Fruit fly (Drosophila melanogaster) whole organism, adult: ENCODE results near the gene Cont.

Experiments used
- CG11617 ChIP-seq: fragments of 200-800 bp; sonication (Bioruptor generic); optimal IDR thresholded peaks from 2 replicates; lab custom pipeline; 2017; ENCODE audit warnings: mild to moderate bottlenecking, missing biosample characterization, missing genetic modification reagents, missing genetic modification characterization
- CG12768 ChIP-seq: fragments of 200-800 bp; sonication (Bioruptor generic); optimal IDR thresholded peaks from 2 replicates; lab custom pipeline; 2017; ENCODE audit warnings: missing biosample characterization, missing genetic modification characterization, mild to moderate bottlenecking, moderate library complexity, missing genetic modification reagents
- CG14711 ChIP-seq: fragments of 200-800 bp; sonication (Bioruptor generic); optimal IDR thresholded peaks from 2 replicates; lab custom pipeline; 2018; ENCODE audit warnings: missing biosample characterization, mild to moderate bottlenecking, missing genetic modification characterization, moderate library complexity
- CG1620 ChIP-seq: fragments of 200-800 bp; sonication (Bioruptor generic); optimal IDR thresholded peaks from 2 replicates; lab custom pipeline; 2016; ENCODE audit warnings: missing biosample characterization, missing genetic modification characterization
- CG33017 ChIP-seq: fragments of 200-800 bp; sonication (Bioruptor generic); optimal IDR thresholded peaks from 2 replicates; lab custom pipeline; 2018; ENCODE audit warnings: missing biosample characterization, mild to moderate bottlenecking, missing genetic modification characterization, moderate library complexity
- CG5204 ChIP-seq: fragments of 200-800 bp; sonication (Bioruptor generic); optimal IDR thresholded peaks from 2 replicates; lab custom pipeline; 2016; ENCODE audit warnings: missing biosample characterization, missing genetic modification characterization
- CG7045 ChIP-seq: fragments of 200-800 bp; sonication (Bioruptor generic); optimal IDR thresholded peaks from 2 replicates; lab custom pipeline; 2017; ENCODE audit warnings: missing biosample characterization, mild to moderate bottlenecking, missing genetic modification characterization
- CG7101 ChIP-seq: fragments of 200-800 bp; sonication (Bioruptor generic); optimal IDR thresholded peaks from 2 replicates; lab custom pipeline; 2018; ENCODE audit warnings: missing biosample characterization, mild to moderate bottlenecking, missing genetic modification characterization, moderate library complexity
- Clk ChIP-seq: fragments of 200-800 bp; sonication (Bioruptor generic); optimal IDR thresholded peaks from 2 replicates; lab custom pipeline; 2017; ENCODE audit warnings: missing biosample characterization, missing genetic modification characterization
- Crg-1 ChIP-seq: fragments of 200-800 bp; sonication (Bioruptor generic); optimal IDR thresholded peaks from 2 replicates; lab custom pipeline; 2016; ENCODE audit warnings: missing biosample characterization, missing genetic modification characterization
- Hr96 ChIP-seq: fragments of 200-800 bp; sonication (Bioruptor generic); optimal IDR thresholded peaks from 2 replicates; lab custom pipeline; 2016; ENCODE audit warnings: missing biosample characterization, missing genetic modification characterization
- Mnt ChIP-seq: fragments of 200-800 bp; sonication (Bioruptor generic); optimal IDR thresholded peaks from 2 replicates; lab custom pipeline; 2016; ENCODE audit warnings: missing biosample characterization, mild to moderate bottlenecking, missing genetic modification characterization
- bab1 ChIP-seq: fragments of 200-800 bp; sonication (Bioruptor generic); optimal IDR thresholded peaks from 3 replicates; lab custom pipeline; 2019; ENCODE audit warnings: missing biosample characterization, mild to moderate bottlenecking, missing genetic modification characterization, moderate library complexity
- cic ChIP-seq: fragments of 200-800 bp; sonication (Bioruptor generic); optimal IDR thresholded peaks from 2 replicates; lab custom pipeline; 2017; ENCODE audit warnings: missing biosample characterization, mild to moderate bottlenecking, missing genetic modification characterization, moderate library complexity
- cnc ChIP-seq, 2 experiments: fragments of >200 bp; optimal IDR thresholded peaks; 2 replicates each; lab custom pipeline; 2017
- kay ChIP-seq: fragments of 200-800 bp; sonication (Bioruptor generic); peaks from one replicate; lab custom pipeline; 2016; ENCODE audit warnings: missing biosample characterization, missing genetic modification characterization, borderline replicate concordance
- ovo ChIP-seq: fragments of 200-800 bp; sonication (Bioruptor generic); optimal IDR thresholded peaks from 2 replicates; lab custom pipeline; 2016; ENCODE audit warnings: missing biosample characterization, missing genetic modification characterization
- pad ChIP-seq: fragments of 200-800 bp; sonication (Bioruptor generic); optimal IDR thresholded peaks from 3 replicates; lab custom pipeline; 2017; ENCODE audit warnings: missing biosample characterization, missing genetic modification characterization, mild to moderate bottlenecking, moderate library complexity, missing genetic modification reagents
- tj ChIP-seq: fragments of 200-800 bp; sonication (Bioruptor generic); optimal IDR thresholded peaks from 3 replicates; lab custom pipeline; 2017; ENCODE audit warnings: missing biosample characterization, mild to moderate bottlenecking, missing genetic modification characterization, moderate library complexity
- toe ChIP-seq: fragments of 200-800 bp; sonication (Bioruptor generic); optimal IDR thresholded peaks from 2 replicates; lab custom pipeline; 2016; ENCODE audit warnings: missing biosample characterization, missing genetic modification characterization

Gene Cont

DNA sequence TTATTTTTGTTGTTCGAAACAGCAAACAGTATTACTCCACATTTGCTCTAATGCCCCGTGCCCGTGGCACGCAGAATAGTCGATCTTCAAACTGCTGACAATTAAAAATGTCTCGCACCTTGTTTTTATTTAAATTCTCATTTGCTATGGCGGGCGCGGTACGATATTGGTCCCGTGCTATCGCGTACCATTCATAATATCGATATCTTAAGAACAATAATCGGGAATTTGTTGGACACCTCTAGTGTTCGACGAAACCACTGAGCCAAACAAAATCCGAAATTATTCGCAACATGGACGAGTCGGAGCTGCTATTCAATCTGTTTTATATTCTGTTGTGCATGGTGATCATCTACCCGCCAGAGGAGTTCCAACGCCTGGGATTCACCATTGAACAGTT, 9.0 kb downstream of the Cont start, which contains the start of gene CG14646:
Gene CG14646 (plus strand): TSS at position 234 of the 400 bp plus-strand sequence.
- no peak for TF ChIP-seq toe (GFP tag; lab: Kevin White, UChicago)
- TF ChIP-seq bab1, result peak; percentile 41
- TF ChIP-seq CG12768 (GFP tag; lab: Kevin White, UChicago), result no peak
- no peak for TF ChIP-seq CG7101 (tag; lab: Kevin White, UChicago)
- TF ChIP-seq tj (GFP tag; lab: Kevin White, UChicago), result peak; percentile 19

DNA sequence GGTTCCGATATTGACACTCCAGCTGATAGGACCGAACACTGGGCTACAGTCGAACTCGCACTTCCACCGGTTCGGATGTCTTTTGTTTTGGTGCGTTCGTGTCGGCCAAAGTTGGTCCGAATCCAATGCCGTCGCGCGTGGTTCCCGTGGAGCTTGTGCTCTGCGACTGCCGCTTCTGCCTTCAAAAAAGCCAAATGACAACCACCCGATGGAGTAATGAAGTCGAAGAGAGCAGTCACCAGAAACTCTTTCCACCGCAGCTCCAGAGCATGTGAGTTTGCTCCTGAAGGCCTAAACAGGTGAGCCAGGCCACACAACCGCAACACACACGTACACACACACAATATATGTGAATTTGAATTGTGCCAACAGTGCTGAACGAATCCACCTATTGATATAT, 13.0 kb downstream of the Cont start, which contains the start of gene CG34112:
Gene CG34112 (minus strand): TSS at position 143 of the 400 bp plus-strand sequence.
- TF ChIP-seq Hr96, result no peak
- no peak for TF ChIP-seq CG12768 (GFP tag; lab: Kevin White, UChicago)
- TF ChIP-seq cnc (optimal IDR thresholded peaks at IDR 0.05; lab: Kevin White, UChicago), result no peak
- no peak for TF ChIP-seq pad (GFP tag; lab: Kevin White, UChicago)
- no peak for TF ChIP-seq CG7101 (tag; lab: Kevin White, UChicago)
- peak; percentile 52 for TF ChIP-seq Mnt (GFP tag; lab: Kevin White, UChicago)
- TF ChIP-seq CG7045 (GFP tag; lab: Kevin White, UChicago), result no peak
- TF ChIP-seq tj (GFP tag; lab: Kevin White, UChicago), result peak; percentile 15
- no peak for TF ChIP-seq kay (GFP tag; lab: Kevin White, UChicago)
- TF ChIP-seq cic (GFP tag; lab: Kevin White, UChicago), result no peak
- no peak for TF ChIP-seq CG11617 (GFP tag; lab: Kevin White, UChicago)
- no peak for TF ChIP-seq Clk
- no peak for TF ChIP-seq CG1620 (GFP tag; lab: Kevin White, UChicago)

DNA sequence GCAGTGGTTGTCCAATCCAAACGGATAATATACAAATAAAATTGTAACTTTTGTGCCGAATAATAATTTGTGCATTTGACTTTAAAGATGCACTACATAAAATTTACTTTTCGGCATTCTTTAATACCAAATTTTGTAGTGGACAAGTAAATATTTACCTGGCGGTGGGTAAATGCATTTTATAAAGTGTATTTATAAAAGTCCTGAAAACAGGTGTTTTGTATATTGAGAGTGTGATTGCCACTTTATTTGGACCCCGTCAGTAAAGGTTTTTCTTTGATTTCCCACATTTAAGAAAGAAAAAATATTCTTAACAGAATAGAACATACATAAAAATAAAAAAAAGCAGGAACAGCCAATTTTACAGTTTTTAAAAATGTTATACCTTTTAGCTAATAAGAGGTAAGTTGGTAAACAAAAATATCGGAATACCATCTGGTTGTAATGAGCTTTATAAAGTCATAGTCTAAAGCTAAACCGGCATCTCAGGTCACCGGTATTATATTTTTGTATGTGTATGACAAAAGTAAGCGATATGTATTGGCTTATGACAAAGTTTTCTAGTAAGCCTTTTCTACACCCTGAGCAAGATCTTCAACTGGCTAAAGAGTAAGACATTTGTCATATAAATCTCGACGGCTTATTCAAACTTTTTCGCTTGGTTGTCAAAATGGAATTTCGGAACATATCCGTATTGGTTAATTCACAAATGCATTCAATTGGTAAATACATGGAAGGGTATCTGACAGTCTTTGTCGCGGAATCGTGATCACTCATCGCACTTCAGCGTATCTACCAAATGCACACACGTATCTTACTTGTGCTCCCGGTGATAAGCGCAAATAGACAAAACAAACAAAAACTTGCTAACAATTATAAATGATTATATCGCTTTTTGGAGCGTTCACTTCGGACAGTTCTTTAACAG, 13.8 kb downstream of the Cont start:
- TF ChIP-seq Clk (peak; percentile 65), pad (GFP tag; lab: Kevin White, UChicago) (peak; percentile 66), CG7045 (GFP tag; lab: Kevin White, UChicago) (peak; percentile 82), cnc (optimal IDR thresholded peaks at IDR 0.05; lab: Kevin White, UChicago) (no peak), CG33017 (tag; lab: Kevin White, UChicago) (peak; percentile 93), toe (GFP tag; lab: Kevin White, UChicago) (peak; percentile 58), kay (GFP tag; lab: Kevin White, UChicago) (peak; percentile 98), cic (GFP tag; lab: Kevin White, UChicago) (peak; percentile 78), tj (GFP tag; lab: Kevin White, UChicago) (peak; percentile 53), CG7101 (tag; lab: Kevin White, UChicago) (peak; percentile 90), CG12768 (GFP tag; lab: Kevin White, UChicago) (peak; percentile 90), Mnt (GFP tag; lab: Kevin White, UChicago) (peak; percentile 77), CG11617 (GFP tag; lab: Kevin White, UChicago) (peak; percentile 83), CG5204 (GFP tag; lab: Kevin White, UChicago) (no peak), bab1 (peak; percentile 94), CG14711 (tag; lab: Kevin White, UChicago) (peak; percentile 84), CG1620 (GFP tag; lab: Kevin White, UChicago) (peak; percentile 20), ovo (peak; percentile 49), Crg-1 (peak; percentile 35), Hr96 (peak; percentile 82)

- TF ChIP-seq CG11617 (GFP tag; lab: Kevin White, UChicago), result no peak
- TF ChIP-seq bab1, result peak; percentile 66
These were observed 16.4 kb downstream of the Cont start, which contains the start of gene CG9855 for dm6 chr3R:4397403-4398079. Gene CG9855, minus strand, starts transcription at chr3R:4397875.

DNA sequence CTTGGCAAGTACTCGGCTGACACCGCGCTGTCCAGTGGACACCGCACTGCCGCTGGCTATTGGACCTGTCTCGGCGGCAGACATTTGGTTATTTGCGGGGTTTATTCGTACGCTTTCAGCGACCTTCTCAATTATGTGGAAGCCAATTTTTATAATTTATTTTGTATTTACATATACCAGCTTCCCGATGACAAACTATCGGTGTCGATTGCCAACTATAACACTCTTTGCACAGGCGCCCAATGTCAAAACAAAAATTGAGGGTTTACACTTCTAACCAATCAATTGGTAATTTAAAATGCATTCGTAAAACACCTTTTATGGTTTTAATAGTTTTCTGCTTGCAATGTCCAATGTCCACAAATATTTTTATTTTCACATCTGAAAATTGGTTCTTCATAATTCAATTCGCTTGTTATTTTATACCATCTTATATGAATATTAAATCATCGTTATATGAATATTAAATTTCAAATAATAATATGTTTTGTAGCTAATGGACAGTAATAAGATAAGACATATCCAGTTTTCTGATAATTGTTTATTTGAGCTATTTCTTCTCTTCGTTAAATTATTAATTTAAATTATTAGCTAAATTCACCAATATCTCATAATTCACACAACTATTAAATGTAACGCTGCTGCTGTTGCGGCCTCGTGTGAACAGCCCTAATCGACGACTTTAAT, 18.8 kb downstream of the Cont start:
- TF ChIP-seq Crg-1 (no peak), toe (GFP tag; lab: Kevin White, UChicago) (peak; percentile 46), Mnt (GFP tag; lab: Kevin White, UChicago) (no peak), CG11617 (GFP tag; lab: Kevin White, UChicago) (peak; percentile 18)

DNA sequence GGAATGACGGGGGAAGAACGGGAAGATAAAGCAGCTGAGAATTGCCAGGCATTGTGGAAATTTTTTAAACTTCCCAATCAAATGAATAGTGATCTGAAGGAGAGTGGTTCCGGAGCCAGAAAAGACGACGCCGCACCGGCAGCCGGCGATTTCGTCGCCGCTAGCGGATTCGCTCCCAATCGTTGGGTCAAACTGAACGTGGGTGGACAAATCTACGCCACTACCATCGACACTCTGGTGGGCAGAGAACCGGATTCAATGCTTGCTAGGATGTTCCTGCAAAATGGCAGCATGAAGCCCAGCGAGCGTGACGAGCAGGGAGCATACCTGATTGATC, 19.4 kb downstream of the Cont start, which contains the start of gene CG14647:
Gene CG14647 (plus strand): TSS at position 14 of the 337 bp plus-strand sequence.
- TF ChIP-seq CG7101 (tag; lab: Kevin White, UChicago) (no peak), Hr96 (no peak), CG14711 (tag; lab: Kevin White, UChicago) (no peak), CG7045 (GFP tag; lab: Kevin White, UChicago) (no peak), kay (GFP tag; lab: Kevin White, UChicago) (no peak), cic (GFP tag; lab: Kevin White, UChicago) (no peak), ovo (no peak), CG33017 (tag; lab: Kevin White, UChicago) (no peak), cnc (optimal IDR thresholded peaks at IDR 0.05; lab: Kevin White, UChicago) (no peak), bab1 (no peak)
